Worm (Caenorhabditis elegans) whole organism, L4 larva: Measurements from ENCODE around the gene srlf-33.

ENCODE experiments used
- R02D3.7 ChIP-seq: fragments of 150-350 bp; sonication (generic microtip); optimal IDR thresholded peaks from 3 replicates; lab custom pipeline; 2014; ENCODE audit warnings: missing biosample characterization, missing genetic modification characterization
- T20F7.1 ChIP-seq: fragments of 200-800 bp; sonication (Bioruptor generic); optimal IDR thresholded peaks from 2 replicates; lab custom pipeline; 2018; ENCODE audit warnings: mild to moderate bottlenecking, missing genetic modification characterization, missing compliant biosample characterization
- Y48G9A.11 ChIP-seq: fragments of 200-800 bp; sonication (Bioruptor generic); IDR thresholded peaks from 2 replicates; pipeline ENCODE4 v1.3.6; 2022; ENCODE audit warnings: missing genetic modification reagents, missing genetic modification characterization, missing compliant biosample characterization
- ZK546.5 ChIP-seq, 2 experiments: sonication (generic microtip); optimal IDR thresholded peaks; 2 replicates each; lab custom pipeline; 2017; ENCODE audit warnings: missing biosample characterization in 2 of 2, missing genetic modification characterization in 2 of 2
- aha-1 ChIP-seq: fragments of 150-350 bp; peaks from one replicate; lab custom pipeline; 2014; ENCODE audit warnings: missing biosample characterization, missing genetic modification characterization
- attf-4 ChIP-seq: sonication (generic microtip); optimal IDR thresholded peaks from 3 replicates; lab custom pipeline; 2017; ENCODE audit warnings: missing biosample characterization, missing genetic modification characterization
- ceh-32 ChIP-seq: sonication (generic microtip); optimal IDR thresholded peaks from 2 replicates; lab custom pipeline; 2016; ENCODE audit warnings: mild to moderate bottlenecking, missing genetic modification characterization, missing compliant biosample characterization; ENCODE audit not compliant: poor library complexity
- ceh-44 ChIP-seq: fragments of 200-800 bp; sonication (Bioruptor generic); IDR thresholded peaks from 2 replicates; pipeline ENCODE4 v1.3.6; 2022; ENCODE audit warnings: missing genetic modification reagents, missing genetic modification characterization, missing compliant biosample characterization
- cey-2 ChIP-seq: sonication (generic microtip); optimal IDR thresholded peaks from 3 replicates; lab custom pipeline; 2017; ENCODE audit warnings: missing genetic modification characterization, mild to moderate bottlenecking, missing compliant biosample characterization, antibody characterized with exemption, borderline replicate concordance; ENCODE audit not compliant: insufficient read depth
- ctbp-1 ChIP-seq: fragments of 200-800 bp; sonication (Bioruptor generic); IDR thresholded peaks from 2 replicates; pipeline ENCODE4 v1.3.6; 2022; ENCODE audit warnings: missing genetic modification reagents, missing genetic modification characterization, missing compliant biosample characterization
- dpl-1 ChIP-seq: fragments of 150-350 bp; optimal IDR thresholded peaks from 2 replicates; lab custom pipeline; 2014; ENCODE audit warnings: missing biosample characterization, missing genetic modification reagents, missing genetic modification characterization
- egl-27 ChIP-seq: sonication (generic microtip); optimal IDR thresholded peaks from 3 replicates; lab custom pipeline; 2017; ENCODE audit warnings: missing biosample characterization, missing genetic modification reagents, missing genetic modification characterization
- egl-43 ChIP-seq: fragments of 200-800 bp; sonication (Bioruptor generic); IDR thresholded peaks from 2 replicates; pipeline ENCODE4 v1.3.6; 2022; ENCODE audit warnings: missing genetic modification reagents, missing genetic modification characterization, missing compliant biosample characterization
- fkh-10 ChIP-seq: fragments of 150-350 bp; optimal IDR thresholded peaks from 2 replicates; lab custom pipeline; 2014; ENCODE audit warnings: missing biosample characterization, missing genetic modification reagents, missing genetic modification characterization
- hlh-30 ChIP-seq: sonication (generic microtip); optimal IDR thresholded peaks from 2 replicates; lab custom pipeline; 2017; ENCODE audit warnings: antibody characterized with exemption, mild to moderate bottlenecking, missing genetic modification characterization, missing compliant biosample characterization; ENCODE audit not compliant: insufficient read depth
- jun-1 ChIP-seq: fragments of 150-350 bp; optimal IDR thresholded peaks from 2 replicates; lab custom pipeline; 2014; ENCODE audit warnings: missing biosample characterization, missing genetic modification reagents, missing genetic modification characterization
- lim-7 ChIP-seq: fragments of 200-800 bp; sonication (Bioruptor generic); IDR thresholded peaks from 2 replicates; pipeline ENCODE4 v1.3.6; 2022; ENCODE audit warnings: missing genetic modification characterization, missing compliant biosample characterization
- lin-13 ChIP-seq: fragments of 150-350 bp; optimal IDR thresholded peaks from 2 replicates; lab custom pipeline; 2014; ENCODE audit warnings: missing biosample characterization, missing genetic modification reagents, missing genetic modification characterization
- lin-15B ChIP-seq: fragments of 150-350 bp; sonication (generic microtip); optimal IDR thresholded peaks from 3 replicates; lab custom pipeline; 2014; ENCODE audit warnings: missing biosample characterization, missing genetic modification characterization
- lin-29 ChIP-seq: fragments of 200-800 bp; sonication (Bioruptor generic); IDR thresholded peaks from 2 replicates; pipeline ENCODE4 v1.3.6; 2022; ENCODE audit warnings: missing genetic modification reagents, missing genetic modification characterization, missing compliant biosample characterization
- lin-38 ChIP-seq: fragments of 200-800 bp; sonication (Bioruptor generic); IDR thresholded peaks from 2 replicates; pipeline ENCODE4 v1.3.6; 2022; ENCODE audit warnings: missing genetic modification reagents, missing genetic modification characterization, missing compliant biosample characterization
- lin-39 ChIP-seq: fragments of 150-350 bp; optimal IDR thresholded peaks from 2 replicates; lab custom pipeline; 2014; ENCODE audit warnings: missing biosample characterization, missing genetic modification reagents, missing genetic modification characterization
- lir-3 ChIP-seq: sonication (generic microtip); optimal IDR thresholded peaks from 2 replicates; lab custom pipeline; 2016; ENCODE audit warnings: mild to moderate bottlenecking, missing genetic modification characterization, missing compliant biosample characterization
- lsy-2 ChIP-seq, 2 experiments: fragments of 150-350 bp in 1 of 2; sonication (generic microtip) in 1 of 2; optimal IDR thresholded peaks; 2 replicates each; lab custom pipeline; 2014 to 2017; ENCODE audit warnings: missing biosample characterization in 2 of 2, missing genetic modification characterization in 2 of 2
- mdl-1 ChIP-seq, 2 experiments: fragments of 150-350 bp in 1 of 2; sonication (generic microtip) in 1 of 2; optimal IDR thresholded peaks; 2 replicates each; lab custom pipeline; 2014 to 2017; ENCODE audit warnings: missing biosample characterization in 2 of 2, missing genetic modification characterization in 2 of 2
- mes-2 ChIP-seq: sonication (generic microtip); optimal IDR thresholded peaks from 2 replicates; lab custom pipeline; 2016; ENCODE audit warnings: missing genotype, mild to moderate bottlenecking, missing genetic modification characterization, missing compliant biosample characterization; ENCODE audit not compliant: poor library complexity, severe bottlenecking
- mxl-2 ChIP-seq: fragments of 200-800 bp; sonication (Bioruptor generic); conservative IDR thresholded peaks from 2 replicates; pipeline ENCODE4 v1.3.6; 2022; ENCODE audit warnings: missing genetic modification reagents, missing genetic modification characterization, missing compliant biosample characterization
- mxl-3 ChIP-seq: fragments of 200-800 bp; sonication (Bioruptor generic); optimal IDR thresholded peaks from 2 replicates; lab custom pipeline; 2018; ENCODE audit warnings: mild to moderate bottlenecking, missing genetic modification characterization, missing compliant biosample characterization
- nhr-102 ChIP-seq: sonication (generic microtip); optimal IDR thresholded peaks from 2 replicates; lab custom pipeline; 2016; ENCODE audit warnings: mild to moderate bottlenecking, missing genetic modification characterization, moderate library complexity, missing compliant biosample characterization
- nhr-11 ChIP-seq: fragments of 150-350 bp; optimal IDR thresholded peaks from 2 replicates; lab custom pipeline; 2014; ENCODE audit warnings: missing biosample characterization, missing genetic modification characterization
- nhr-28 ChIP-seq: fragments of 150-350 bp; optimal IDR thresholded peaks from 2 replicates; lab custom pipeline; 2014; ENCODE audit warnings: missing biosample characterization, missing genetic modification characterization
- nhr-77 ChIP-seq: fragments of 150-350 bp; optimal IDR thresholded peaks from 2 replicates; lab custom pipeline; 2014; ENCODE audit warnings: missing biosample characterization, missing genetic modification characterization
- saeg-2 ChIP-seq: fragments of 200-800 bp; sonication (Bioruptor generic); IDR thresholded peaks from 2 replicates; pipeline ENCODE4 v1.3.6; 2022; ENCODE audit warnings: missing genetic modification reagents, missing genetic modification characterization, missing compliant biosample characterization
- tra-1 ChIP-seq: fragments of 200-800 bp; sonication (Bioruptor generic); IDR thresholded peaks from 2 replicates; pipeline ENCODE4 v1.3.6; 2022; ENCODE audit warnings: missing genetic modification reagents, missing genetic modification characterization, missing compliant biosample characterization
- unc-130 ChIP-seq: sonication (generic microtip); optimal IDR thresholded peaks from 2 replicates; lab custom pipeline; 2016; ENCODE audit warnings: missing genetic modification reagents, missing genetic modification characterization, missing compliant biosample characterization
- unc-39 ChIP-seq: sonication (generic microtip); optimal IDR thresholded peaks from 2 replicates; lab custom pipeline; 2017; ENCODE audit warnings: missing biosample characterization, missing genetic modification characterization
- vab-7 ChIP-seq: fragments of 200-800 bp; sonication (Bioruptor generic); IDR thresholded peaks from 2 replicates; pipeline ENCODE4 v1.3.6; 2022; ENCODE audit warnings: missing genetic modification reagents, missing genetic modification characterization, missing compliant biosample characterization
- zfp-2 ChIP-seq: sonication (generic microtip); optimal IDR thresholded peaks from 2 replicates; lab custom pipeline; 2016; ENCODE audit warnings: mild to moderate bottlenecking, missing genetic modification characterization, missing compliant biosample characterization
- zfp-3 ChIP-seq: fragments of 200-800 bp; sonication (Bioruptor generic); conservative IDR thresholded peaks from 2 replicates; pipeline ENCODE4 v1.3.6; 2022; ENCODE audit warnings: missing genetic modification reagents, missing genetic modification characterization, missing compliant biosample characterization
- zip-2 ChIP-seq: fragments of 150-350 bp; optimal IDR thresholded peaks from 2 replicates; lab custom pipeline; 2014; ENCODE audit warnings: missing biosample characterization, missing genetic modification characterization

The srlf-33 gene

DNA sequence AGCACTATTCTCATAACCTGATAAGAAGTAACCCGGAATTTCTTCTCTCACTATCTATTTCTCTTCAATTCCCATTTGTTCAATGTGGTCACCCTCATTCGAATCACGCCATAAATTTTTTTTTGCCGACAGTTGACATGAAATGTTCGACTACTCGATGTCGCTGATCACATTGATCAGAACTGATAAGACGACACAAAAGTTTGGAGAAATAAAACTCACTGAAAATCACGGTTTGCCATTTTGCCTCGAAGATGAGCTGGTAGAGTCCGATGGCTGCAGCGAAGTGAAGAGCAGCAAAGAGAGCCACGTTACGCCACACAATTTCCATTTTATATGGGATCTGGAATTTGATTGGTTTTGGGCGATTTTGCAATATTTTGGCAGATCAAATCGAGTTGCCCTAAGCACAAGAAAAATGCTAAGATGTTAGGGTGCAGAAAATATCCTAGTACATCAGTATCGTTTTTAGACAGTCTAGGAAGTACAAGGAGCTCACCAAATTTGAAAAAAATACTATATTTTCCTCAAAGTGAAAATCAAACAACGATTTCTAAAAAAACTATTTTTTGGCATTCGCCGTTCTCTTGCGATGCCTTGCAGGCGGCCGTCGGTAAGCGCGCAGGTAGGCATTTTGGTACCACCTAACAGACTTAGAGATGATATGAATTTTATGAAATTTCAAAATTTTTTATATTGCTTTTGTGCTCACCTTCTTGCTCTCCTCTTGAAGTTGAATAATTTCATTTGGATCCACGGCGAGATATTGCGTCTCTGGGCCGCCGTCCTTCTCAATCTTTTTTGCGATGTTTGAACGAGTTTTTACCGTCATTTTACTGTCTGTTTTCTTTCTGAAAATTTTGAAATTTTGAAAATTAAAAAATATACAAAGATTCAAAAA lies 10.2 kb downstream of the srlf-33 start, which contains the start of gene fat-6 (continued):
- TF ChIP-seq unc-39 (tag; lab: Kevin White, UChicago) (no peak), zip-2 (tag; lab: Kevin White, UChicago) (no peak), lin-39 (tag; lab: Kevin White, UChicago) (no peak), nhr-77 (peak; percentile 81), vab-7 (GFP tag; lab: Robert Waterston, UW) (no peak), tra-1 (GFP tag; lab: Robert Waterston, UW) (no peak), zfp-3 (GFP tag; lab: Robert Waterston, UW) (peak; percentile 64), lin-29 (GFP tag; lab: Robert Waterston, UW) (no peak), zfp-2 (no peak), mxl-2 (GFP tag; lab: Robert Waterston, UW) (no peak), egl-27 (tag; lab: Kevin White, UChicago) (no peak), hlh-30 (no peak), Y48G9A.11 (GFP tag; lab: Robert Waterston, UW) (no peak), lir-3 (no peak), dpl-1 (GFP tag; lab: Kevin White, UChicago) (no peak), ceh-32 (tag; lab: Kevin White, UChicago) (no peak), lin-13 (GFP tag; lab: Kevin White, UChicago) (no peak), egl-43 (GFP tag; lab: Robert Waterston, UW) (no peak), lin-38 (GFP tag; lab: Robert Waterston, UW) (peak; percentile 35), lin-15B (no peak), lsy-2 (tag; optimal IDR thresholded peaks at IDR 0.05; lab: Kevin White, UChicago) (peak in 1 of 2 experiments; percentile 18), mes-2 (tag; lab: Kevin White, UChicago) (no peak), ctbp-1 (GFP tag; lab: Robert Waterston, UW) (no peak), mdl-1 (tag; optimal IDR thresholded peaks at IDR 0.05; lab: Kevin White, UChicago) (peak in 1 of 2 experiments; percentile 1), lim-7 (0 out of 2 replicates have a peak, but pooled peaks have one; percentile 45), nhr-28 (tag; lab: Kevin White, UChicago) (peak; percentile 84), mxl-3 (GFP tag; lab: Kevin White, UChicago) (peak; percentile 16), nhr-11 (no peak), R02D3.7 (tag; lab: Kevin White, UChicago) (no peak), fkh-10 (GFP tag; lab: Kevin White, UChicago) (no peak), ceh-44 (GFP tag; lab: Robert Waterston, UW) (no peak)

DNA sequence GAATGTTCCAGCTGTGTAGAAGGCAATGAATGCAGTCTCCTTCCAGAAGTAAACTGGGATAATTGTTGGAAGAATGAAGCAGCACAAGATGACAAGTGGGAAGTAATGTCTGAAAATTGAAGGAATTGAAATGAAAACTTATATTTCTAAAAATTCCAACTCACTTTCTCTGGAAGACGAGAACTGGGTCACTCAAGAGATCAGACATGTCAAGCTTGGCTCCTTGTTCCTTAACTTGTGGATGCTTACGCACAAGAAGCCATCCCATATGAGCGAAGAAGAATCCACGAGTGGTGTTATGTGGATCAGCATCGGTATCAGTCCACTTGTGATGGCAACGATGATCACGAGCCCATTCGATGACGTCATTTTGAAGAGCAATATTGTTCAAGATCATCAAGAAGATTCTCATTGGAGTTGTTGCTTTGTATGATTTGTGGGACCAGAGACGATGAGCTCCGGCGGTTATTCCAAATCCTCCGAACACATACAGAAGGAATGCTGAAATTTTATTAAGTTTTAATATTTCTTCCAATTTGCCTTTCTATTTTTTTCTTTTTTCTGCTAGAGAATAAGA lies 10.9 kb downstream of the srlf-33 start:
- no peak for TF ChIP-seq lir-3
- TF ChIP-seq jun-1 (tag; lab: Kevin White, UChicago): no peak
- no peak for TF ChIP-seq hlh-30
- TF ChIP-seq tra-1 (GFP tag; lab: Robert Waterston, UW): 0 out of 2 replicates have a peak, but pooled peaks have one; percentile 38
- no peak for TF ChIP-seq T20F7.1 (GFP tag; lab: Kevin White, UChicago)
- no peak for TF ChIP-seq mdl-1 (tag; optimal IDR thresholded peaks at IDR 0.05; lab: Kevin White, UChicago)
- TF ChIP-seq nhr-11: no peak
- TF ChIP-seq attf-4 (tag; lab: Kevin White, UChicago): no peak
- no peak for TF ChIP-seq ZK546.5 (tag; optimal IDR thresholded peaks at IDR 0.05; lab: Kevin White, UChicago)
- no peak for TF ChIP-seq R02D3.7 (tag; lab: Kevin White, UChicago)
- peak; percentile 9 for TF ChIP-seq mes-2 (tag; lab: Kevin White, UChicago)
- no peak for TF ChIP-seq cey-2 (tag; lab: Kevin White, UChicago)
- peak; percentile 76 for TF ChIP-seq aha-1 (tag; lab: Kevin White, UChicago)
- peak; percentile 85 for TF ChIP-seq zfp-3 (GFP tag; lab: Robert Waterston, UW)
- no peak for TF ChIP-seq unc-130 (GFP tag; lab: Kevin White, UChicago)
- no peak for TF ChIP-seq saeg-2
- TF ChIP-seq nhr-102 (tag; lab: Kevin White, UChicago): no peak
- TF ChIP-seq, all 104 proteins: peak for 4
